Worm (Caenorhabditis elegans) whole organism, L4 larva: ENCODE data around the gene scrm-3.
A peak's percentile ranks its signal among the peaks of the same experiment; 100 is the strongest.

Experiments used
- F26F4.8 ChIP-seq: fragments of 200-800 bp; sonication (Bioruptor generic); conservative IDR thresholded peaks from 2 replicates; pipeline ENCODE4 v1.3.6; 2022; ENCODE audit warnings: missing genetic modification characterization, missing compliant biosample characterization
- R02D3.7 ChIP-seq: fragments of 150-350 bp; sonication (generic microtip); optimal IDR thresholded peaks from 3 replicates; lab custom pipeline; 2014; ENCODE audit warnings: missing biosample characterization, missing genetic modification characterization
- Y48G9A.11 ChIP-seq: fragments of 200-800 bp; sonication (Bioruptor generic); IDR thresholded peaks from 2 replicates; pipeline ENCODE4 v1.3.6; 2022; ENCODE audit warnings: missing genetic modification reagents, missing genetic modification characterization, missing compliant biosample characterization
- ZK546.5 ChIP-seq, 2 experiments: sonication (generic microtip); optimal IDR thresholded peaks; 2 replicates each; lab custom pipeline; 2017; ENCODE audit warnings: missing biosample characterization in 2 of 2, missing genetic modification characterization in 2 of 2
- aha-1 ChIP-seq: fragments of 150-350 bp; peaks from one replicate; lab custom pipeline; 2014; ENCODE audit warnings: missing biosample characterization, missing genetic modification characterization
- aly-2 ChIP-seq: sonication (generic microtip); optimal IDR thresholded peaks from 2 replicates; lab custom pipeline; 2018; ENCODE audit warnings: missing biosample characterization, missing genetic modification characterization
- arid-1 ChIP-seq: fragments of 200-800 bp; sonication (Bioruptor generic); conservative IDR thresholded peaks from 2 replicates; pipeline ENCODE4 v1.3.6; 2022; ENCODE audit warnings: missing genetic modification reagents, missing genetic modification characterization, missing compliant biosample characterization
- attf-4 ChIP-seq: sonication (generic microtip); optimal IDR thresholded peaks from 3 replicates; lab custom pipeline; 2017; ENCODE audit warnings: missing biosample characterization, missing genetic modification characterization
- ceh-20 ChIP-seq: fragments of 200-800 bp; sonication (Bioruptor generic); IDR thresholded peaks from 2 replicates; pipeline ENCODE4 v1.3.6; 2022; ENCODE audit warnings: missing genetic modification reagents, missing genetic modification characterization, missing compliant biosample characterization
- ceh-28 ChIP-seq: fragments of 150-350 bp; optimal IDR thresholded peaks from 2 replicates; lab custom pipeline; 2014; ENCODE audit warnings: missing biosample characterization, missing genetic modification reagents, missing genetic modification characterization
- ceh-44 ChIP-seq: fragments of 200-800 bp; sonication (Bioruptor generic); IDR thresholded peaks from 2 replicates; pipeline ENCODE4 v1.3.6; 2022; ENCODE audit warnings: missing genetic modification reagents, missing genetic modification characterization, missing compliant biosample characterization
- ceh-82 ChIP-seq: sonication (generic microtip); optimal IDR thresholded peaks from 2 replicates; lab custom pipeline; 2017; ENCODE audit warnings: missing biosample characterization, missing genetic modification characterization
- ces-1 ChIP-seq: fragments of 150-350 bp; sonication (generic microtip); optimal IDR thresholded peaks from 4 replicates; lab custom pipeline; 2014; ENCODE audit warnings: missing biosample characterization, missing genetic modification reagents, missing genetic modification characterization
- cey-2 ChIP-seq: sonication (generic microtip); optimal IDR thresholded peaks from 3 replicates; lab custom pipeline; 2017; ENCODE audit warnings: missing genetic modification characterization, mild to moderate bottlenecking, missing compliant biosample characterization, antibody characterized with exemption, borderline replicate concordance; ENCODE audit not compliant: insufficient read depth
- ctbp-1 ChIP-seq: fragments of 200-800 bp; sonication (Bioruptor generic); IDR thresholded peaks from 2 replicates; pipeline ENCODE4 v1.3.6; 2022; ENCODE audit warnings: missing genetic modification reagents, missing genetic modification characterization, missing compliant biosample characterization
- daf-16 ChIP-seq, 3 experiments: sonication (generic microtip); optimal IDR thresholded peaks; 2 replicates each; lab custom pipeline; 2016 to 2017; ENCODE audit warnings: missing genetic modification characterization in 3 of 3, missing genetic modification reagents in 3 of 3, mild to moderate bottlenecking in 2 of 3, missing compliant biosample characterization in 2 of 3, missing biosample characterization in 1 of 3, moderate library complexity in 1 of 3
- daf-8 ChIP-seq: fragments of 200-800 bp; sonication (Bioruptor generic); IDR thresholded peaks from 2 replicates; pipeline ENCODE4 v1.3.6; 2022; ENCODE audit warnings: missing genetic modification characterization, missing compliant biosample characterization
- dmd-9 ChIP-seq: fragments of 200-800 bp; sonication (Bioruptor generic); IDR thresholded peaks from 2 replicates; pipeline ENCODE4 v1.3.6; 2022; ENCODE audit warnings: missing genetic modification reagents, missing genetic modification characterization, missing compliant biosample characterization
- duxl-1 ChIP-seq: sonication (generic microtip); optimal IDR thresholded peaks from 2 replicates; lab custom pipeline; 2016; ENCODE audit warnings: mild to moderate bottlenecking, missing genetic modification characterization, moderate library complexity, missing compliant biosample characterization; ENCODE audit not compliant: poor library complexity
- gei-8 ChIP-seq: fragments of 200-800 bp; sonication (Bioruptor generic); optimal IDR thresholded peaks from 2 replicates; lab custom pipeline; 2018; ENCODE audit warnings: mild to moderate bottlenecking, missing genetic modification characterization, missing compliant biosample characterization
- hlh-11 ChIP-seq: fragments of 200-800 bp; sonication (Bioruptor generic); optimal IDR thresholded peaks from 2 replicates; lab custom pipeline; 2018; ENCODE audit warnings: mild to moderate bottlenecking, missing genetic modification characterization, missing compliant biosample characterization
- hmg-1.1 ChIP-seq: fragments of 200-800 bp; sonication (Bioruptor generic); IDR thresholded peaks from 2 replicates; pipeline ENCODE4 v1.3.6; 2022; ENCODE audit warnings: missing genetic modification reagents, missing genetic modification characterization, missing compliant biosample characterization
- jun-1 ChIP-seq: fragments of 150-350 bp; optimal IDR thresholded peaks from 2 replicates; lab custom pipeline; 2014; ENCODE audit warnings: missing biosample characterization, missing genetic modification reagents, missing genetic modification characterization
- lin-1 ChIP-seq: fragments of 200-800 bp; sonication (Bioruptor generic); IDR thresholded peaks from 2 replicates; pipeline ENCODE4 v1.3.6; 2022; ENCODE audit warnings: missing genetic modification reagents, missing genetic modification characterization, missing compliant biosample characterization
- lin-15B ChIP-seq: fragments of 150-350 bp; sonication (generic microtip); optimal IDR thresholded peaks from 3 replicates; lab custom pipeline; 2014; ENCODE audit warnings: missing biosample characterization, missing genetic modification characterization
- lin-39 ChIP-seq: fragments of 150-350 bp; optimal IDR thresholded peaks from 2 replicates; lab custom pipeline; 2014; ENCODE audit warnings: missing biosample characterization, missing genetic modification reagents, missing genetic modification characterization
- lsy-2 ChIP-seq, 2 experiments: fragments of 150-350 bp in 1 of 2; sonication (generic microtip) in 1 of 2; optimal IDR thresholded peaks; 2 replicates each; lab custom pipeline; 2014 to 2017; ENCODE audit warnings: missing biosample characterization in 2 of 2, missing genetic modification characterization in 2 of 2
- madf-5 ChIP-seq, 2 experiments: fragments of 200-800 bp; sonication (Bioruptor generic); IDR thresholded peaks; 2 replicates each; pipeline ENCODE4 v1.3.6; 2022; ENCODE audit warnings: missing compliant biosample characterization in 2 of 2, missing genetic modification characterization in 2 of 2
- madf-9 ChIP-seq: fragments of 200-800 bp; sonication (Bioruptor generic); conservative IDR thresholded peaks from 2 replicates; pipeline ENCODE4 v1.3.6; 2022; ENCODE audit warnings: missing genetic modification reagents, missing genetic modification characterization, missing compliant biosample characterization
- mes-2 ChIP-seq: sonication (generic microtip); optimal IDR thresholded peaks from 2 replicates; lab custom pipeline; 2016; ENCODE audit warnings: missing genotype, mild to moderate bottlenecking, missing genetic modification characterization, missing compliant biosample characterization; ENCODE audit not compliant: poor library complexity, severe bottlenecking
- nhr-102 ChIP-seq: sonication (generic microtip); optimal IDR thresholded peaks from 2 replicates; lab custom pipeline; 2016; ENCODE audit warnings: mild to moderate bottlenecking, missing genetic modification characterization, moderate library complexity, missing compliant biosample characterization
- nhr-237 ChIP-seq: sonication (generic microtip); optimal IDR thresholded peaks from 2 replicates; lab custom pipeline; 2017; ENCODE audit warnings: missing biosample characterization, missing genetic modification characterization
- nhr-41 ChIP-seq: fragments of 200-800 bp; sonication (Bioruptor generic); IDR thresholded peaks from 2 replicates; pipeline ENCODE4 v1.3.6; 2022; ENCODE audit warnings: missing genetic modification reagents, missing genetic modification characterization, missing compliant biosample characterization
- nhr-48 ChIP-seq: sonication (generic microtip); optimal IDR thresholded peaks from 2 replicates; lab custom pipeline; 2016; ENCODE audit warnings: mild to moderate bottlenecking, missing genetic modification characterization, missing compliant biosample characterization
- nhr-6 ChIP-seq: fragments of 150-350 bp; optimal IDR thresholded peaks from 2 replicates; lab custom pipeline; 2014; ENCODE audit warnings: missing biosample characterization, missing genetic modification characterization
- nhr-76 ChIP-seq: fragments of 150-350 bp; optimal IDR thresholded peaks from 2 replicates; lab custom pipeline; 2014; ENCODE audit warnings: missing biosample characterization, missing genetic modification characterization
- nhr-77 ChIP-seq: fragments of 150-350 bp; optimal IDR thresholded peaks from 2 replicates; lab custom pipeline; 2014; ENCODE audit warnings: missing biosample characterization, missing genetic modification characterization
- pha-4 ChIP-seq, 2 experiments: fragments of 150-350 bp in 1 of 2; fragments of 200-800 bp in 1 of 2; sonication (Bioruptor generic) in 1 of 2; IDR thresholded peaks in 1 of 2; optimal IDR thresholded peaks in 1 of 2; 2 replicates each; pipeline versions ENCODE4 v1.3.6 to Lab custom; 2014 to 2022; ENCODE audit warnings: missing genetic modification characterization in 2 of 2, missing genetic modification reagents in 2 of 2, missing biosample characterization in 1 of 2, missing compliant biosample characterization in 1 of 2
- php-3 ChIP-seq: fragments of 200-800 bp; sonication (Bioruptor generic); IDR thresholded peaks from 2 replicates; pipeline ENCODE4 v1.3.6; 2022; ENCODE audit warnings: missing genetic modification reagents, missing genetic modification characterization, missing compliant biosample characterization
- pqm-1 ChIP-seq: sonication (generic microtip); optimal IDR thresholded peaks from 2 replicates; lab custom pipeline; 2017; ENCODE audit warnings: missing biosample characterization, missing genetic modification characterization
- saeg-2 ChIP-seq: fragments of 200-800 bp; sonication (Bioruptor generic); IDR thresholded peaks from 2 replicates; pipeline ENCODE4 v1.3.6; 2022; ENCODE audit warnings: missing genetic modification reagents, missing genetic modification characterization, missing compliant biosample characterization
- skn-1 ChIP-seq: fragments of 150-350 bp; optimal IDR thresholded peaks from 2 replicates; lab custom pipeline; 2014; ENCODE audit warnings: missing biosample characterization, missing genetic modification characterization
- snpc-1.2 ChIP-seq: fragments of 200-800 bp; sonication (Bioruptor generic); IDR thresholded peaks from 2 replicates; pipeline ENCODE4 v1.3.6; 2022; ENCODE audit warnings: missing genetic modification reagents, missing genetic modification characterization, missing compliant biosample characterization
- spr-1 ChIP-seq: sonication (generic microtip); optimal IDR thresholded peaks from 2 replicates; lab custom pipeline; 2016; ENCODE audit warnings: mild to moderate bottlenecking, missing genetic modification characterization, missing compliant biosample characterization
- unc-130 ChIP-seq: sonication (generic microtip); optimal IDR thresholded peaks from 2 replicates; lab custom pipeline; 2016; ENCODE audit warnings: missing genetic modification reagents, missing genetic modification characterization, missing compliant biosample characterization
- unc-39 ChIP-seq: sonication (generic microtip); optimal IDR thresholded peaks from 2 replicates; lab custom pipeline; 2017; ENCODE audit warnings: missing biosample characterization, missing genetic modification characterization
- unc-62 ChIP-seq, 3 experiments: fragments of 150-350 bp in 1 of 3; sonication (generic microtip); optimal IDR thresholded peaks in 2 of 3; peaks in 1 of 3; 1 replicate in 1 of 3; 2 replicates in 2 of 3; lab custom pipeline; 2014 to 2017; ENCODE audit warnings: missing biosample characterization in 3 of 3, missing genetic modification characterization in 3 of 3, missing genetic modification reagents in 3 of 3, missing genotype in 1 of 3
- zfp-2 ChIP-seq: sonication (generic microtip); optimal IDR thresholded peaks from 2 replicates; lab custom pipeline; 2016; ENCODE audit warnings: mild to moderate bottlenecking, missing genetic modification characterization, missing compliant biosample characterization
- zip-11 ChIP-seq: fragments of 200-800 bp; sonication (Bioruptor generic); IDR thresholded peaks from 2 replicates; pipeline ENCODE4 v1.3.6; 2022; ENCODE audit warnings: missing genetic modification characterization, missing compliant biosample characterization
- zip-2 ChIP-seq: fragments of 150-350 bp; optimal IDR thresholded peaks from 2 replicates; lab custom pipeline; 2014; ENCODE audit warnings: missing biosample characterization, missing genetic modification characterization
- ztf-11 ChIP-seq: fragments of 150-350 bp; optimal IDR thresholded peaks from 2 replicates; lab custom pipeline; 2014; ENCODE audit warnings: missing biosample characterization, missing genetic modification characterization

The scrm-3 gene

DNA sequence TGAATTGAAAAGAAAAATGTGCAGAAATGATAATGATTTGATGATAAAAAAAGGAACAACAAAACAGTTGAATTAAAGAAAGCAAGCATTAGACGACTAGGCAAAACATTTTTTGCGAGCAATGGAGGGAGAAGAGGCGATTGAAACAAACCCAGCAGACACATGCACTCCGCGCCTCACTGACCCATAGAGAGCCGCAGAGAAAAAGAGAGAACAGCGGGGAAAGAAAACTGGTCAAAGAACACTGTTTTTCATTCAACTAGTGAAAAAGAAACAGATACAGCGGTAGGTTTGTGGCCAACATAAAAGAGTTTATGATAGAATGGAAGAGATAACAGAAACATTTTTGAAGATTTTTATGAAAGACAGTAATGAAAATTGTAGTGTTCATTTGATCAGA, 31.3 kb upstream of the scrm-3 start (continued):
- TF ChIP-seq lin-15B (tag; lab: Kevin White, UChicago) (no peak), R02D3.7 (no peak), aha-1 (tag; lab: Kevin White, UChicago) (no peak), F26F4.8 (no peak), saeg-2 (GFP tag; lab: Robert Waterston, UW) (no peak), spr-1 (tag; lab: Kevin White, UChicago) (no peak), mes-2 (peak; percentile 40), skn-1 (tag; lab: Kevin White, UChicago) (no peak), duxl-1 (peak; percentile 21), unc-39 (no peak), ZK546.5 (tag; optimal IDR thresholded peaks at IDR 0.05; lab: Kevin White, UChicago) (no peak), nhr-237 (no peak), unc-130 (no peak), ceh-82 (tag; lab: Kevin White, UChicago) (no peak), pha-4 (GFP tag; IDR thresholded peaks at IDR 0.05; lab: Robert Waterston, UW) (no peak), pha-4 (tag; optimal IDR thresholded peaks at IDR 0.05; lab: Kevin White, UChicago) (peak; percentile 40), nhr-6 (no peak), hlh-11 (tag; lab: Kevin White, UChicago) (peak; percentile 82), zip-11 (GFP tag; lab: Robert Waterston, UW) (no peak), jun-1 (no peak), madf-9 (GFP tag; lab: Robert Waterston, UW) (no peak), ceh-44 (GFP tag; lab: Robert Waterston, UW) (no peak), cey-2 (tag; lab: Kevin White, UChicago) (no peak), daf-16 (GFP tag; optimal IDR thresholded peaks at IDR 0.05; lab: Kevin White, UChicago) (peak in 1 of 2 experiments; percentile 36), daf-16 (tag; optimal IDR thresholded peaks at IDR 0.05; lab: Kevin White, UChicago) (peak; percentile 63), aly-2 (tag; lab: Kevin White, UChicago) (no peak), attf-4 (no peak), ceh-28 (tag; lab: Kevin White, UChicago) (no peak), arid-1 (GFP tag; lab: Robert Waterston, UW) (no peak), ztf-11 (tag; lab: Kevin White, UChicago) (no peak), nhr-77 (tag; lab: Kevin White, UChicago) (peak; percentile 54), lin-1 (GFP tag; lab: Robert Waterston, UW) (peak; percentile 25; the same call in 1 of the 2 replicates), ctbp-1 (GFP tag; lab: Robert Waterston, UW) (no peak), unc-62 (GFP tag; optimal IDR thresholded peaks at IDR 0.05 in 1 of 2; lab: Kevin White, UChicago) (no peak), unc-62 (tag; optimal IDR thresholded peaks at IDR 0.05; lab: Kevin White, UChicago) (no peak), madf-5 (GFP tag; IDR thresholded peaks at IDR 0.05; lab: Robert Waterston, UW) (no peak), pqm-1 (tag; lab: Kevin White, UChicago) (peak; percentile 1), php-3 (GFP tag; lab: Robert Waterston, UW) (0 out of 2 replicates have a peak, but pooled peaks have one; percentile 42), nhr-76 (no peak), ceh-20 (GFP tag; lab: Robert Waterston, UW) (no peak), lin-39 (tag; lab: Kevin White, UChicago) (no peak), Y48G9A.11 (no peak), daf-8 (no peak), hmg-1.1 (GFP tag; lab: Robert Waterston, UW) (peak; percentile 42; the same call in 1 of the 2 replicates), nhr-41 (GFP tag; lab: Robert Waterston, UW) (no peak), nhr-48 (peak; percentile 82), zip-2 (tag; lab: Kevin White, UChicago) (no peak), gei-8 (GFP tag; lab: Kevin White, UChicago) (no peak), dmd-9 (GFP tag; lab: Robert Waterston, UW) (no peak), nhr-102 (tag; lab: Kevin White, UChicago) (no peak), zfp-2 (tag; lab: Kevin White, UChicago) (no peak), ces-1 (GFP tag; lab: Kevin White, UChicago) (no peak), lsy-2 (tag; optimal IDR thresholded peaks at IDR 0.05; lab: Kevin White, UChicago) (no peak), snpc-1.2 (GFP tag; lab: Robert Waterston, UW) (no peak)
